Fruit fly (Drosophila melanogaster): ENCODE results near the gene CG31111.

CG31111 gene

dm6 chr3R:25097486-25097885 is 41.5 kb upstream of the CG31111 start, which contains the start of the genes CG33095 and CG33096 (continued):
- TF ChIP-seq inv (GFP tag; IDR thresholded peaks at IDR 0.05; ENCODE audit: partially characterized antibody) (no peak), ara (GFP tag; IDR thresholded peaks at IDR 0.05) (no peak), CG32767 (GFP tag; IDR thresholded peaks at IDR 0.05) (no peak), NK7.1 (GFP tag; optimal IDR thresholded peaks at IDR 0.05) (no peak), toy (GFP tag; IDR thresholded peaks at IDR 0.05) (no peak), NfI (GFP tag; optimal IDR thresholded peaks at IDR 0.05) (no peak), Ets97D (GFP tag; optimal IDR thresholded peaks at IDR 0.05) (peak; percentile 47), CG7372 (GFP tag; IDR thresholded peaks at IDR 0.05) (no peak), Ets65A (GFP tag) (peak; percentile 86), CG18764 (GFP tag; optimal IDR thresholded peaks at IDR 0.05) (no peak), D19A (tag; optimal IDR thresholded peaks at IDR 0.05) (peak; percentile 47), MESR4 (GFP tag; optimal IDR thresholded peaks at IDR 0.05) (peak; percentile 92), stwl (tag; optimal IDR thresholded peaks at IDR 0.05) (peak; percentile 84), Blimp-1 (GFP tag; optimal IDR thresholded peaks at IDR 0.05) (no peak), pfk (GFP tag; optimal IDR thresholded peaks at IDR 0.05) (peak; percentile 69), CG33213 (GFP tag; optimal IDR thresholded peaks at IDR 0.05) (peak; percentile 76), Ssrp (tag; optimal IDR thresholded peaks at IDR 0.05) (no peak), fru (optimal IDR thresholded peaks at IDR 0.05) (no peak), Neu2 (GFP tag; optimal IDR thresholded peaks at IDR 0.05; ENCODE audit: borderline replicate concordance) (no peak), CG13287 (GFP tag; IDR thresholded peaks at IDR 0.05; ENCODE audit: partially characterized antibody) (peak; percentile 28; the same call in 1 of the 2 replicates), CG11695 (GFP tag; IDR thresholded peaks at IDR 0.05) (0 out of 3 replicates have a peak, but pooled peaks have one; percentile 10), ase (GFP tag; IDR thresholded peaks at IDR 0.05) (no peak), CG15514 (GFP tag; optimal IDR thresholded peaks at IDR 0.05) (peak; percentile 98), gfzf (GFP tag; optimal IDR thresholded peaks at IDR 0.05) (peak; percentile 96), BEAF-32 (GFP tag; optimal IDR thresholded peaks at IDR 0.05) (peak; percentile 31), CG31441 (GFP tag; IDR thresholded peaks at IDR 0.05) (no peak), CG13775 (GFP tag; optimal IDR thresholded peaks at IDR 0.05) (no peak), gcm (GFP tag; optimal IDR thresholded peaks at IDR 0.05) (no peak), zen (tag; optimal IDR thresholded peaks at IDR 0.05) (no peak), CG9876 (GFP tag; optimal IDR thresholded peaks at IDR 0.05) (no peak), Sry-δ (GFP tag; optimal IDR thresholded peaks at IDR 0.05) (peak; percentile 38)

dm6 chr3R:25094639-25095038 is 38.7 kb upstream of the CG31111 start, which contains the start of gene fd96Cb:
Gene fd96Cb (plus strand): TSS chr3R:25095012.
- TF ChIP-seq lab (GFP tag; optimal IDR thresholded peaks at IDR 0.05) (no peak), tna (GFP tag; IDR thresholded peaks at IDR 0.05; ENCODE audit: partially characterized antibody) (no peak), CG10543 (GFP tag; optimal IDR thresholded peaks at IDR 0.05) (no peak), Nf-YB (GFP tag; optimal IDR thresholded peaks at IDR 0.05) (peak; percentile 100), Trl (optimal IDR thresholded peaks at IDR 0.05) (peak; percentile 30 to 49), Trl (GFP tag; optimal IDR thresholded peaks at IDR 0.05) (no peak), lbe (GFP tag; optimal IDR thresholded peaks at IDR 0.05) (no peak), Nf-YC (tag; optimal IDR thresholded peaks at IDR 0.05) (peak; percentile 100), CG3281 (GFP tag; optimal IDR thresholded peaks at IDR 0.05) (no peak), CG3838 (GFP tag; optimal IDR thresholded peaks at IDR 0.05) (no peak), CG7357 (GFP tag; IDR thresholded peaks at IDR 0.05) (no peak), HmgD (GFP tag; optimal IDR thresholded peaks at IDR 0.05) (peak; percentile 21), CG34422 (GFP tag; IDR thresholded peaks at IDR 0.05) (no peak), Antp (GFP tag; optimal IDR thresholded peaks at IDR 0.05) (no peak), CG2202 (tag; optimal IDR thresholded peaks at IDR 0.05) (no peak), oc (tag; optimal IDR thresholded peaks at IDR 0.05) (peak; percentile 64), CG1233 (GFP tag; optimal IDR thresholded peaks at IDR 0.05) (no peak), CG1832 (GFP tag; optimal IDR thresholded peaks at IDR 0.05) (peak; percentile 88), CG9876 (GFP tag; optimal IDR thresholded peaks at IDR 0.05) (no peak), cg (GFP tag; optimal IDR thresholded peaks at IDR 0.05) (peak; percentile 64), usp (GFP tag; optimal IDR thresholded peaks at IDR 0.05) (no peak), CG2889 (GFP tag; IDR thresholded peaks at IDR 0.05) (no peak), NC2β (GFP tag; optimal IDR thresholded peaks at IDR 0.05) (no peak)
